Worm (Caenorhabditis elegans) whole organism, late embryonic: ENCODE measurements around the gene W02G9.3.

Source experiments
- dmd-4 ChIP-seq: sonication (generic microtip); optimal IDR thresholded peaks from 2 replicates; lab custom pipeline; 2016; ENCODE audit warnings: borderline replicate concordance, missing genetic modification characterization, missing compliant biosample characterization
- fkh-6 ChIP-seq: sonication (generic microtip); optimal IDR thresholded peaks from 2 replicates; lab custom pipeline; 2016; ENCODE audit warnings: missing genetic modification characterization, missing compliant biosample characterization
- pag-3 ChIP-seq: sonication (generic microtip); optimal IDR thresholded peaks from 2 replicates; lab custom pipeline; 2016; ENCODE audit warnings: missing compliant biosample characterization, missing genetic modification characterization, borderline replicate concordance
- pha-4 ChIP-seq: fragments of 150-350 bp; optimal IDR thresholded peaks from 2 replicates; lab custom pipeline; 2018; ENCODE audit warnings: missing biosample characterization, missing genetic modification reagents, missing genetic modification characterization
- tbx-2 ChIP-seq: sonication (generic microtip); optimal IDR thresholded peaks from 2 replicates; lab custom pipeline; 2016; ENCODE audit warnings: missing genetic modification characterization, missing compliant biosample characterization

DNA sequence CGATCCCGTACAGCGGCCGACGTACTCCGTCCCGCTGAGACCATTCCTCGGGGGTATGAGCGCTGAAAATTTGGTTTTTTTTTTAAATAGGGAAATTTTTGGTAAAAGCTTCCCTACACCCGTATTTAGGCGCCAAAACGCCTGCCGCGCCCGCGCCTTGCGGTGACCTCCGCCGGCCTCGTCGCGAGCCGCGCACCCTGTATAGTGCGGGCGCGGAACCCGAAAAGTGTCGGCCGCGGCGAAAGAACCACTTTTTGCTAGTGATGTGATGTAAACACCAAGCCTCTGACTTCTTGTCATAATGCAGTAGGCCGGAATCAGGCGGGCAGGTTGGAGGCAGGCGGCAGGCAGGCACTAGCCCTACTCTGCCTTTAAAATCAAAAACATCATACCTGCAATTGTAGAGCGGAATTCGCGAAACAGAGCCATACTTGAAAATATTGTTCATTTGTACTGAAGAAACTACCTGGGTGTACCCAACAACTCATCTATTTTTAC is 46.0 kb downstream of the W02G9.3 start, which contains the start of gene srt-29:
- TF ChIP-seq pha-4 (no peak), fkh-6 (tag; lab: Kevin White, UChicago) (no peak), pag-3 (tag; lab: Kevin White, UChicago) (no peak), dmd-4 (no peak), tbx-2 (tag; lab: Kevin White, UChicago) (no peak)
